Worm (Caenorhabditis elegans) whole organism, midembryonic: ENCODE measurements around the gene amdh-1.

Source experiments
- flt-1 ChIP-seq: fragments of 200-800 bp; sonication (Bioruptor generic); IDR thresholded peaks from 2 replicates; pipeline ENCODE4 v1.3.6; 2022; ENCODE audit warnings: missing genetic modification characterization, missing compliant biosample characterization
- med-1 ChIP-seq: sonication (generic microtip); optimal IDR thresholded peaks from 2 replicates; lab custom pipeline; 2017; ENCODE audit warnings: missing genetic modification characterization, mild to moderate bottlenecking, missing compliant biosample characterization, antibody characterized with exemption, missing genetic modification reagents; ENCODE audit not compliant: insufficient read depth
- ref-1 ChIP-seq: fragments of 200-800 bp; sonication (Bioruptor generic); conservative IDR thresholded peaks from 2 replicates; pipeline ENCODE4 v1.3.6; 2022; ENCODE audit warnings: missing genetic modification reagents, missing genetic modification characterization, missing compliant biosample characterization
- ztf-23 ChIP-seq: fragments of 200-800 bp; sonication (Bioruptor generic); IDR thresholded peaks from 2 replicates; pipeline ENCODE4 v1.3.6; 2022; ENCODE audit warnings: missing genetic modification reagents, missing genetic modification characterization, missing compliant biosample characterization

DNA sequence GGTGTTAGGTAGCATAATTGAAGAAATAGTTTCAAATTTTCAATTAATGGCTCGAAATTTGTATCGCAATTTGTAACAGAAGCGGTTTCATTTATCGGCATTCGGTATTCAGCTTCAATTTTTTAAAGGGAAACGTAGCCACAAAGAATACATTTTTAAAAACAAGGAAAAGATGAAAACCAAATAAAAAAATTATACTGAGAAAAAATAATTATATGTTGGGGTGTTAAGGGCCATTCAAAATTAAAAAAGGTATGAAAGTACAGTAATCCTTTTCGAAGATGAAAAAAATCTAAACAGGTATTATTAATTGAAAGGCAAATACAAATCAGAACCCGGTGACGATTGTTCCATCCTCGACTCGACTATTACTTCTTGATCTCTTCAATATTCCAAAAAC, 6.7 kb downstream of the amdh-1 start, which contains the start of gene srg-1:
- TF ChIP-seq ztf-23 (GFP tag; lab: Robert Waterston, UW) = no peak
- no peak for TF ChIP-seq flt-1 (GFP tag; lab: Robert Waterston, UW)
- TF ChIP-seq med-1 (GFP tag; lab: Kevin White, UChicago) = no peak
- no peak for TF ChIP-seq ref-1 (GFP tag; lab: Robert Waterston, UW)
